Fruit fly (Drosophila melanogaster) whole organism, pupa: Measurements from ENCODE around the gene Agpat4.

Source experiments
- CG10348 ChIP-seq: fragments of 200-800 bp; sonication (Bioruptor generic); IDR thresholded peaks from 2 replicates; pipeline ENCODE4 v1.3.6; 2022; ENCODE audit warnings: missing biosample characterization, missing genetic modification characterization
- CG12605 ChIP-seq: fragments of 200-800 bp; sonication (Bioruptor generic); IDR thresholded peaks from 2 replicates; pipeline ENCODE4 v1.3.6; 2022; ENCODE audit warnings: missing biosample characterization, missing genetic modification characterization
- CG13204 ChIP-seq: fragments of 200-800 bp; sonication (Bioruptor generic); optimal IDR thresholded peaks from 2 replicates; lab custom pipeline; 2018; ENCODE audit warnings: missing biosample characterization, mild to moderate bottlenecking, missing genetic modification characterization, moderate library complexity
- CG14655 ChIP-seq: fragments of 200-800 bp; sonication (Bioruptor generic); optimal IDR thresholded peaks from 3 replicates; lab custom pipeline; 2017; ENCODE audit warnings: mild to moderate bottlenecking, missing biosample characterization, missing genetic modification reagents, missing genetic modification characterization
- CG17806 ChIP-seq: fragments of 200-800 bp; sonication (Bioruptor generic); optimal IDR thresholded peaks from 2 replicates; lab custom pipeline; 2018; ENCODE audit warnings: missing biosample characterization, mild to moderate bottlenecking, missing genetic modification characterization, moderate library complexity
- CG32121 ChIP-seq: fragments of 200-800 bp; sonication (Bioruptor generic); IDR thresholded peaks from 2 replicates; pipeline ENCODE4 v1.3.6; 2022; ENCODE audit warnings: missing biosample characterization, missing genetic modification characterization
- CG34367 ChIP-seq: fragments of 200-800 bp; sonication (Bioruptor generic); optimal IDR thresholded peaks from 2 replicates; lab custom pipeline; 2018; ENCODE audit warnings: missing biosample characterization, mild to moderate bottlenecking, missing genetic modification characterization
- CG4496 ChIP-seq: fragments of 200-800 bp; sonication (Bioruptor generic); IDR thresholded peaks from 3 replicates; pipeline ENCODE4 v1.3.6; 2022; ENCODE audit warnings: missing biosample characterization, missing genetic modification characterization
- CG8159 ChIP-seq: fragments of 200-800 bp; sonication (Bioruptor generic); optimal IDR thresholded peaks from 3 replicates; lab custom pipeline; 2018; ENCODE audit warnings: missing biosample characterization, mild to moderate bottlenecking, missing genetic modification characterization, moderate library complexity
- CG8301 ChIP-seq: fragments of 200-800 bp; sonication (Bioruptor generic); optimal IDR thresholded peaks from 2 replicates; lab custom pipeline; 2018; ENCODE audit warnings: missing biosample characterization, mild to moderate bottlenecking, missing genetic modification characterization
- CG9948 ChIP-seq: fragments of 200-800 bp; sonication (Bioruptor generic); optimal IDR thresholded peaks from 2 replicates; lab custom pipeline; 2018; ENCODE audit warnings: missing biosample characterization, mild to moderate bottlenecking, missing genetic modification characterization, moderate library complexity
- D1 ChIP-seq: fragments of 200-800 bp; sonication (Bioruptor generic); optimal IDR thresholded peaks from 2 replicates; lab custom pipeline; 2018; ENCODE audit warnings: missing biosample characterization, mild to moderate bottlenecking, missing genetic modification characterization, moderate library complexity
- EcR ChIP-seq: fragments of 200-800 bp; sonication (Bioruptor generic); optimal IDR thresholded peaks from 3 replicates; lab custom pipeline; 2019; ENCODE audit warnings: missing biosample characterization, missing genetic modification characterization, mild to moderate bottlenecking, moderate library complexity, missing genetic modification reagents
- Ets98B ChIP-seq: fragments of 200-800 bp; sonication (Bioruptor generic); IDR thresholded peaks from 2 replicates; pipeline ENCODE4 v1.3.6; 2022; ENCODE audit warnings: missing biosample characterization, missing genetic modification characterization
- Pif1A ChIP-seq: fragments of 200-800 bp; sonication (Bioruptor generic); optimal IDR thresholded peaks from 3 replicates; lab custom pipeline; 2016; ENCODE audit warnings: missing biosample characterization, missing genetic modification characterization
- Pif1B ChIP-seq: fragments of 200-800 bp; sonication (Bioruptor generic); optimal IDR thresholded peaks from 3 replicates; lab custom pipeline; 2016; ENCODE audit warnings: missing biosample characterization, missing genetic modification characterization
- Snoo ChIP-seq: fragments of 200-800 bp; sonication (Bioruptor generic); optimal IDR thresholded peaks from 3 replicates; lab custom pipeline; 2017; ENCODE audit warnings: missing biosample characterization, mild to moderate bottlenecking, missing genetic modification characterization, inconsistent platforms
- fd96Ca ChIP-seq: fragments of 200-800 bp; sonication (Bioruptor generic); IDR thresholded peaks from 3 replicates; pipeline ENCODE4 v1.3.6; 2022; ENCODE audit warnings: missing biosample characterization, missing genetic modification characterization
- gl ChIP-seq: fragments of 200-800 bp; sonication (Bioruptor generic); optimal IDR thresholded peaks from 2 replicates; lab custom pipeline; 2018; ENCODE audit warnings: missing biosample characterization, mild to moderate bottlenecking, missing genetic modification characterization
- rn ChIP-seq: fragments of 200-800 bp; sonication (Bioruptor generic); IDR thresholded peaks from 2 replicates; pipeline ENCODE4 v1.3.6; 2022; ENCODE audit warnings: missing biosample characterization, missing genetic modification characterization

Agpat4 gene

DNA sequence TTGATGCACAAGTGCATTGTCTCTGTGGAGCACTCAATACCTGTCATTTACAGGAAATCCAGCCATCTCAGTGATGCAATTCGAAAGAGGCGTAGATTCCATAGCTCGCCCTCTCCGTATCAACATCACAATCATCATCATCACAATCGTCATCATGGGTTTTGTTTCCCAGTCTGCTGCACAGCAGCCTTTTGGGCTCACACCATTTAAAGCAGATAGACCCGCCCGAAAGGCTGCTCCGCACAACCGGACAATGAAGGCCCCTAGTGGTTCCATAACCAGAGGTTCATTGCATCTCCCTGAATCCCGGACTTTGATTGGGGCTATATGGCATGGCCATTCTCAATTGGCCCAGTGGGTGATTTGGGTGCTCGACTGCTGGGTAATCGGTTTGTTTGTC lies 46.5 kb downstream of the Agpat4 start:
- TF ChIP-seq CG14655 (GFP tag; lab: Kevin White, UChicago) = no peak
- 0 out of 3 replicates have a peak, but pooled peaks have one; percentile 15 for TF ChIP-seq fd96Ca (GFP tag; lab: Robert Waterston, UW)
- peak; percentile 69; the same call in 2 of the 3 replicates for TF ChIP-seq CG4496 (GFP tag; lab: Robert Waterston, UW)
- peak; percentile 25 for TF ChIP-seq EcR (GFP tag; lab: Kevin White, UChicago)

DNA sequence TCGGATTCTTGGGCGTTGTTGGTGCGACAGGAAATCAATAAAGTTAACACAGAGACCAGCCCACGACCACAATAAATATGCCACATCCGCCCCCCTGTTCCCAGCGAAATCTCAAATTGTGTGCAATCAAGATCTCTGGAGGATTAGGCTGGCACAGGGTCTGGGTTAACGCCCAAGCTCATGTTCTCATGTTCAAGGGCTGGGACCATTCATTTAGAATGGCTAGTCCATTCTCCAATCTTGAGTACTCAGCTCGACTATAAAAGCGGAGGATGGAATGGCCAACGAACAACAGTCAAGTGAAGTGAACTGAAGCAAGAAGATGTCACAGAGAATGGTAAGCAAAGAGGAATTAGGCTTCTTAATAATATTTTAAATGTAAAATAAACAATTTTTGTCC lies 48.4 kb downstream of the Agpat4 start, which contains the start of gene CG13056:
TSS of gene CG13056 (plus strand) at position 301 of the 400 bp plus-strand sequence.
- TF ChIP-seq D1 (tag; lab: Kevin White, UChicago) (no peak), CG8159 (tag; lab: Kevin White, UChicago) (no peak), CG32121 (GFP tag; lab: Robert Waterston, UW) (no peak), CG9948 (tag; lab: Kevin White, UChicago) (no peak)

DNA sequence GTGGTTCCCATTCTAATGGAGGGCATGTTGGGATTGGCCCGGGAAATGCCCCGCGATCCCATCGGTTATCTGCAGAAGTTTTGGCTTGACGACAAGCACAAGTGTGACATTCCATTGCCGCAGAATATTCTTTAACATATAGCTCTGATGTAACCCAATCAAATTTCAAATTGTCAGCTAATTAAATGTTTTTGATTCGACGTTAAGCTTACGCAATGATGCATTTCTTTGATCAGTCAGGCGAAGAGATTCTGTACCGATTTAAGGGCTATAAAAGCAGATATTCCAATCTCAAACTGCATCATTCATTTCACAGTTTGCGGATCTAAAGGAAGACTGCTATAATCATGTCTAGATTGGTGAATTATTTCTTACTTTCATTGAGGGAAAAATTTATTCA lies 49.7 kb downstream of the Agpat4 start, which contains the start of gene retinin:
TSS of gene retinin (plus strand) at position 301 of the 400 bp plus-strand sequence.
- TF ChIP-seq CG8301 (tag; lab: Kevin White, UChicago) (no peak), CG4496 (GFP tag; lab: Robert Waterston, UW) (no peak), CG14655 (GFP tag; lab: Kevin White, UChicago) (no peak), CG9948 (tag; lab: Kevin White, UChicago) (no peak), rn (GFP tag; lab: Robert Waterston, UW) (no peak), CG13204 (GFP tag; lab: Kevin White, UChicago) (no peak), CG17806 (tag; lab: Kevin White, UChicago) (no peak), EcR (GFP tag; lab: Kevin White, UChicago) (no peak), CG32121 (GFP tag; lab: Robert Waterston, UW) (no peak), Ets98B (GFP tag; lab: Robert Waterston, UW) (no peak), CG10348 (no peak), Snoo (tag; lab: Kevin White, UChicago) (no peak)

DNA sequence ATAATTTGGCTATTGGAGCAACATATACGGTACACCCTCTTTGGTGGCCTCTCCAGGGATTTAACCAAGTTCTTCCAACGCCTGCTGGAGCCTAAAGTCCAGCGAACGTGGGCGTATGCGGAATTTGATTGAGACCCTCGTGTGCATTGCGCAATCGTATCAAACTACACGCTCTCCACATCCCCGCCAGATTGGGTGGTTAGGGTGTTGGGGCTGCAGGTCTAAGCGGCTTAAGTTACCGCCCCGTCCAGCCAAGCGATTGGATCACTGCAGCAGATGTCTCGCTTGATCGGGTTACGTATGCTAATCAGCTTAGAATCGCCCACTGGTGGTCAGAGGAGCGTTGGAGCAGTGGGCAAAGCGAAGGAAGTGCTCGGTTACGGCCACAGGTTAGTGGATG lies 50.6 kb downstream of the Agpat4 start, which contains the start of gene CG33060:
TSS of gene CG33060 (plus strand) at position 301 of the 400 bp plus-strand sequence.
- TF ChIP-seq rn (GFP tag; lab: Robert Waterston, UW) (no peak), fd96Ca (GFP tag; lab: Robert Waterston, UW) (no peak), EcR (GFP tag; lab: Kevin White, UChicago) (no peak), Pif1B (GFP tag; lab: Kevin White, UChicago) (no peak), CG17806 (tag; lab: Kevin White, UChicago) (no peak), CG9948 (tag; lab: Kevin White, UChicago) (no peak), CG10348 (no peak), CG8301 (tag; lab: Kevin White, UChicago) (no peak), CG13204 (GFP tag; lab: Kevin White, UChicago) (no peak), CG32121 (GFP tag; lab: Robert Waterston, UW) (no peak), CG34367 (tag; lab: Kevin White, UChicago) (no peak), CG14655 (GFP tag; lab: Kevin White, UChicago) (no peak), Pif1A (GFP tag; lab: Kevin White, UChicago) (no peak), gl (no peak), CG4496 (GFP tag; lab: Robert Waterston, UW) (no peak), CG8159 (tag; lab: Kevin White, UChicago) (no peak), CG12605 (GFP tag; lab: Robert Waterston, UW) (no peak), D1 (tag; lab: Kevin White, UChicago) (no peak)

DNA sequence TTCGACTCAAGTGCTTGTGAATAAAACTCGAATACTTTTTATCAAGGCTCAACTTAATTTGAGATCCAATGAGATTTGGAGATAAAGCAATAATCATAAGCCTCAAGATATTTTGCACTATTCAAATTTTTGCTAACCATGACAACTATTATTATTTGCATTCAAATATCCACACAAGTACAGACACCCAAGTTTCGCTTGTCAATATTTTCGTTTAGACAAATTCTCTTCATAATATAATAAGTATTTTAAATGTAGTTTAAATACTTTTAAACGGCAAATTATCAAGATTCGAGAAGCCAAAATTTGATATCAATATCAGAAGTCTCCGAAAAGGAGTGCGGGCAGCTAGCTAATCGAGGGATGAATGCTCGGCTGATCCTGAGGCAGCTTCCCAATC lies 51.9 kb downstream of the Agpat4 start, which contains the start of gene CG33061:
TSS of gene CG33061 (plus strand) at position 301 of the 400 bp plus-strand sequence.
- TF ChIP-seq CG10348 (no peak), Ets98B (GFP tag; lab: Robert Waterston, UW) (no peak), CG34367 (tag; lab: Kevin White, UChicago) (no peak), CG14655 (GFP tag; lab: Kevin White, UChicago) (no peak)
